Worm (Caenorhabditis elegans): ENCODE results near the gene rsd-2.

ce11 chrIV:13549350-13549749 lies 9.3 kb upstream of the rsd-2 start:
- TF ChIP-seq hlh-8 (tag; optimal IDR thresholded peaks at IDR 0.05) (peak; percentile 72), F13H6.1 (tag; optimal IDR thresholded peaks at IDR 0.05) (peak; percentile 8), fkh-6 (tag; optimal IDR thresholded peaks at IDR 0.05) (no peak), fkh-10 (GFP tag; optimal IDR thresholded peaks at IDR 0.05) (no peak), nhr-11 (tag; optimal IDR thresholded peaks at IDR 0.05) (no peak), eyg-1 (tag; optimal IDR thresholded peaks at IDR 0.05) (no peak), ceh-19 (GFP tag; optimal IDR thresholded peaks at IDR 0.05) (no peak), K09A11.1 (tag; optimal IDR thresholded peaks at IDR 0.05; ENCODE audit: insufficient read depth) (no peak), elt-2 (tag; optimal IDR thresholded peaks at IDR 0.05) (no peak)

Measured in whole organism, late embryonic.